Worm (Caenorhabditis elegans) whole organism, young adult: ENCODE data around the gene idpc-3.

Source experiments
- F10E7.11 ChIP-seq: sonication (generic microtip); optimal IDR thresholded peaks from 2 replicates; lab custom pipeline; 2017; ENCODE audit warnings: mild to moderate bottlenecking, missing genetic modification characterization, moderate library complexity, missing compliant biosample characterization
- F37B4.10 ChIP-seq: fragments of 200-800 bp; sonication (Bioruptor generic); IDR thresholded peaks from 2 replicates; pipeline ENCODE4 v1.3.6; 2022; ENCODE audit warnings: missing genetic modification characterization, missing compliant biosample characterization
- F57C9.4 ChIP-seq: sonication (generic microtip); optimal IDR thresholded peaks from 2 replicates; lab custom pipeline; 2017; ENCODE audit warnings: mild to moderate bottlenecking, missing genetic modification characterization, missing compliant biosample characterization
- ama-1 ChIP-seq, 3 experiments: fragments of 150-350 bp in 1 of 3; sonication (generic microtip) in 2 of 3; optimal IDR thresholded peaks; 2 replicates each; lab custom pipeline; 2014 to 2018; ENCODE audit warnings: missing biosample characterization in 2 of 3, missing genetic modification characterization in 2 of 3, missing genetic modification reagents in 2 of 3
- cebp-1 ChIP-seq, 2 experiments: fragments of 200-800 bp in 1 of 2; sonication (Bioruptor generic) in 1 of 2; sonication (generic microtip) in 1 of 2; IDR thresholded peaks in 1 of 2; optimal IDR thresholded peaks in 1 of 2; 2 replicates each; pipeline versions ENCODE4 v1.3.6 to Lab custom; 2017 to 2022; ENCODE audit warnings: missing compliant biosample characterization in 2 of 2, missing genetic modification characterization in 2 of 2, mild to moderate bottlenecking in 1 of 2, missing genetic modification reagents in 1 of 2, moderate library complexity in 1 of 2
- egl-44 ChIP-seq: fragments of 200-800 bp; sonication (Bioruptor generic); IDR thresholded peaks from 2 replicates; pipeline ENCODE4 v1.3.6; 2022; ENCODE audit warnings: missing genetic modification reagents, missing genetic modification characterization, missing compliant biosample characterization
- gei-17 ChIP-seq: fragments of 200-800 bp; sonication (Bioruptor generic); optimal IDR thresholded peaks from 2 replicates; lab custom pipeline; 2018; ENCODE audit warnings: mild to moderate bottlenecking, missing genetic modification characterization, missing compliant biosample characterization
- madf-8 ChIP-seq: fragments of 200-800 bp; sonication (Bioruptor generic); conservative IDR thresholded peaks from 2 replicates; pipeline ENCODE4 v1.3.6; 2022; ENCODE audit warnings: missing genetic modification reagents, missing genetic modification characterization, missing compliant biosample characterization
- nfya-1 ChIP-seq: sonication (generic microtip); optimal IDR thresholded peaks from 2 replicates; lab custom pipeline; 2017; ENCODE audit warnings: antibody characterized with exemption, missing compliant biosample characterization, missing genetic modification characterization, borderline replicate concordance; ENCODE audit not compliant: insufficient read depth
- nhr-27 ChIP-seq: fragments of 200-800 bp; sonication (Bioruptor generic); optimal IDR thresholded peaks from 2 replicates; lab custom pipeline; 2018; ENCODE audit warnings: mild to moderate bottlenecking, missing genetic modification characterization, moderate library complexity, missing compliant biosample characterization
- snpc-4 ChIP-seq, 5 experiments: fragments of 150-350 bp in 1 of 5; sonication (generic microtip) in 4 of 5; optimal IDR thresholded peaks; 2 replicates each; lab custom pipeline; 2014 to 2018; ENCODE audit warnings: missing genetic modification characterization in 5 of 5, missing biosample characterization in 3 of 5, antibody characterized with exemption in 2 of 5, mild to moderate bottlenecking in 2 of 5, missing compliant biosample characterization in 2 of 5, missing genotype in 2 of 5, moderate library complexity in 2 of 5, missing genetic modification reagents in 1 of 5
- zfh-2 ChIP-seq: fragments of 200-800 bp; sonication (Bioruptor generic); conservative IDR thresholded peaks from 2 replicates; pipeline ENCODE4 v1.3.6; 2022; ENCODE audit warnings: missing genetic modification reagents, missing genetic modification characterization, missing compliant biosample characterization
- ztf-18 ChIP-seq: sonication (generic microtip); optimal IDR thresholded peaks from 2 replicates; lab custom pipeline; 2016; ENCODE audit warnings: missing genotype, mild to moderate bottlenecking, missing genetic modification characterization, missing compliant biosample characterization
- ztf-22 ChIP-seq: fragments of 200-800 bp; sonication (Bioruptor generic); optimal IDR thresholded peaks from 2 replicates; lab custom pipeline; 2018; ENCODE audit warnings: mild to moderate bottlenecking, missing genetic modification characterization, moderate library complexity, missing compliant biosample characterization

ce11 chrV:9664620-9665019 is 35.6 kb upstream of the idpc-3 start:
- TF ChIP-seq nfya-1 (no peak), ama-1 (optimal IDR thresholded peaks at IDR 0.05; lab: Kevin White, UChicago) (no peak), ama-1 (GFP tag; optimal IDR thresholded peaks at IDR 0.05; lab: Kevin White, UChicago) (no peak), cebp-1 (GFP tag; IDR thresholded peaks at IDR 0.05; lab: Robert Waterston, UW) (no peak), cebp-1 (tag; optimal IDR thresholded peaks at IDR 0.05; lab: Kevin White, UChicago) (no peak), nhr-27 (tag; lab: Kevin White, UChicago) (no peak), gei-17 (GFP tag; lab: Kevin White, UChicago) (no peak), F57C9.4 (no peak), ztf-22 (GFP tag; lab: Kevin White, UChicago) (no peak), F10E7.11 (tag; lab: Kevin White, UChicago) (no peak), ztf-18 (tag; lab: Kevin White, UChicago) (no peak), zfh-2 (GFP tag; lab: Robert Waterston, UW) (no peak), madf-8 (GFP tag; lab: Robert Waterston, UW) (no peak), snpc-4 (GFP tag; optimal IDR thresholded peaks at IDR 0.05; lab: Kevin White, UChicago) (no peak), snpc-4 (tag; optimal IDR thresholded peaks at IDR 0.05; lab: Kevin White, UChicago) (no peak), egl-44 (GFP tag; lab: Robert Waterston, UW) (no peak), F37B4.10 (GFP tag; lab: Robert Waterston, UW) (no peak)
